Worm (Caenorhabditis elegans): ENCODE data around the gene lact-1.

lact-1 gene

ce11 chrX:7232158-7232822 is 27.9 kb downstream of the lact-1 start (continued):
- TF ChIP-seq Y48G9A.11 (GFP tag; IDR thresholded peaks at IDR 0.05) (no peak), fos-1 (tag; optimal IDR thresholded peaks at IDR 0.05) (no peak), unc-130 (GFP tag; optimal IDR thresholded peaks at IDR 0.05) (no peak), hmg-1.1 (GFP tag; IDR thresholded peaks at IDR 0.05) (peak; percentile 50; the same call in 1 of the 2 replicates)

DNA sequence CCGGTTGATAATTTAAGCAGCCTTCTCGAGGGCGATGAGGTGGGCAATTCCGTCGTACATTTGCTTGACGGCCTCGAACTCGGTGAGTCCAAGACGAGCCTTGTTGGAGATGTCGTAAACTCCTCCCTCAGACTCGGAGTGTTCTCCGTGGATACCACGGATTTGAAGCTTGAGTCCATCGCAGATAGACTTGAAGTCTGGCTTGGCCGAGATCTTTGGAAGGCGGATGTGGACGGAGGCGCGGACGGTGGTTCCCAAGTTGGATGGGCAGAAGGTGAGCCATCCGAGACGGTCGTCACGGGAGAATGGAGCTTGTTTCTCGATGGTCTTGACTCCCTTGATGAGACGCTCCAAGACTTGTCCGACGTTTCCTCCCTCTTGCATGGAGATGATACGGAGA is 29.3 kb downstream of the lact-1 start:
- TF ChIP-seq nhr-42 (GFP tag; IDR thresholded peaks at IDR 0.05) (no peak), ceh-20 (GFP tag; IDR thresholded peaks at IDR 0.05) (0 out of 2 replicates have a peak, but pooled peaks have one; percentile 8), set-16 (GFP tag; IDR thresholded peaks at IDR 0.05) (peak; percentile 71)

- peak; percentile 13 for TF ChIP-seq mes-2 (tag; optimal IDR thresholded peaks at IDR 0.05; ENCODE audit: poor library complexity, severe bottlenecking)
- TF ChIP-seq dve-1 (tag; optimal IDR thresholded peaks at IDR 0.05; ENCODE audit: insufficient read depth): peak; percentile 58
- TF ChIP-seq ama-1 (optimal IDR thresholded peaks at IDR 0.05): peak; percentile 82
- peak; percentile 20 for TF ChIP-seq duxl-1 (tag; optimal IDR thresholded peaks at IDR 0.05; ENCODE audit: poor library complexity)
- TF ChIP-seq aha-1 (tag): peak; percentile 73
- TF ChIP-seq mdl-1 (tag; optimal IDR thresholded peaks at IDR 0.05): peak; percentile 7 to 14
- TF ChIP-seq daf-16 (GFP tag; optimal IDR thresholded peaks at IDR 0.05): peak in 1 of 2 experiments; percentile 78
- peak; percentile 31 for TF ChIP-seq daf-16 (tag; optimal IDR thresholded peaks at IDR 0.05)
- peak in 1 of 2 experiments; percentile 59 for TF ChIP-seq lsy-2 (tag; optimal IDR thresholded peaks at IDR 0.05)
- TF ChIP-seq skn-1 (tag; optimal IDR thresholded peaks at IDR 0.05): peak; percentile 31
- TF ChIP-seq Y48G9A.11 (GFP tag; IDR thresholded peaks at IDR 0.05): no peak
- 0 out of 2 replicates have a peak, but pooled peaks have one; percentile 28 for TF ChIP-seq ceh-20 (GFP tag; IDR thresholded peaks at IDR 0.05)
- TF ChIP-seq egl-43 (GFP tag; IDR thresholded peaks at IDR 0.05): no peak
- TF ChIP-seq mep-1 (tag; optimal IDR thresholded peaks at IDR 0.05): peak; percentile 53
- peak; percentile 17 for TF ChIP-seq nhr-28 (tag; optimal IDR thresholded peaks at IDR 0.05)
- TF ChIP-seq ceh-62 (tag; optimal IDR thresholded peaks at IDR 0.05): no peak
- TF ChIP-seq unc-62 (GFP tag; optimal IDR thresholded peaks at IDR 0.05 in 1 of 2): peak in 1 of 2 experiments; percentile 68
- no peak for TF ChIP-seq unc-62 (tag; optimal IDR thresholded peaks at IDR 0.05)
- TF ChIP-seq zfp-3 (GFP tag; conservative IDR thresholded peaks at IDR 0.05): 0 out of 2 replicates have a peak, but pooled peaks have one; percentile 44
- no peak for TF ChIP-seq gei-8 (GFP tag; optimal IDR thresholded peaks at IDR 0.05)
- TF ChIP-seq hlh-30 (tag; optimal IDR thresholded peaks at IDR 0.05; ENCODE audit: insufficient read depth): peak; percentile 29
- TF ChIP-seq rbr-2 (tag; optimal IDR thresholded peaks at IDR 0.05): peak; percentile 19
- TF ChIP-seq R02D3.7 (tag; optimal IDR thresholded peaks at IDR 0.05): no peak
- TF ChIP-seq hlh-11 (tag; optimal IDR thresholded peaks at IDR 0.05): peak; percentile 12
- peak; percentile 45 for TF ChIP-seq nhr-25 (tag; optimal IDR thresholded peaks at IDR 0.05; ENCODE audit: borderline replicate concordance, insufficient read depth)
Observed at ce11 chrX:7230321-7230720, 29.9 kb downstream of the lact-1 start.

DNA sequence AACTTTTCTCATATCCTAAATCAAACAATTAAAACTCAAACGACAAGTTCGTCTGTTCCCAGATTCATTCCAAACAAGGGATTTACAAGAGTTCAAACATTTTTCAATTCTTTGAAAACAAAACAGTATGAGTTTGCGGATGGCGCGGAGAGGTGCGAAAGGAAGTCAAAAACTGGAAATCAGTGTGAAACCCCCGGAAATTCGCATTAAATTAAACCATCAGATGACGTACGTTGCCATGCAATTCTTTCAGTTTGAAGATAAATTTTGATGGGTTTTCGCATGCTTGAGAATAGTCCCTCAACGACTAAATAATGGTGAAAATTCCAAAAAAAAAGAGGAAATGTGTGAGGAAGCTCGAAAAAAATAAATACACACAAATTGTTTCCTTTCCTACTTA is 30.8 kb downstream of the lact-1 start:
- TF ChIP-seq lin-1 (GFP tag; IDR thresholded peaks at IDR 0.05) (no peak), zag-1 (tag; optimal IDR thresholded peaks at IDR 0.05) (no peak), aha-1 (tag) (peak; percentile 81), unc-62 (GFP tag; optimal IDR thresholded peaks at IDR 0.05 in 1 of 2) (peak in 1 of 2 experiments; percentile 82), unc-62 (tag; optimal IDR thresholded peaks at IDR 0.05) (no peak), nhr-237 (tag; optimal IDR thresholded peaks at IDR 0.05) (no peak), pqm-1 (tag; optimal IDR thresholded peaks at IDR 0.05) (no peak), mxl-2 (GFP tag; conservative IDR thresholded peaks at IDR 0.05) (no peak), ceh-82 (tag; optimal IDR thresholded peaks at IDR 0.05) (no peak)
